Worm (Caenorhabditis elegans) whole organism, L2 larva: ENCODE measurements around the gene F07E5.12.
"Not testable (repeated sequence)": the region's sequence is repeated elsewhere in the genome, so short reads cannot be mapped to it uniquely, and the experiment has no call there.

ENCODE experiments used
- ama-1 ChIP-seq: fragments of 150-350 bp; optimal IDR thresholded peaks from 2 replicates; lab custom pipeline; 2018; ENCODE audit warnings: inconsistent platforms
- ceh-16 ChIP-seq: fragments of 150-350 bp; optimal IDR thresholded peaks from 2 replicates; lab custom pipeline; 2014; ENCODE audit warnings: missing biosample characterization, missing genetic modification characterization
- dmd-4 ChIP-seq: sonication (generic microtip); optimal IDR thresholded peaks from 2 replicates; lab custom pipeline; 2017; ENCODE audit warnings: missing biosample characterization, missing genetic modification characterization
- egl-27 ChIP-seq: sonication (generic microtip); optimal IDR thresholded peaks from 3 replicates; lab custom pipeline; 2017; ENCODE audit warnings: missing biosample characterization, missing genetic modification reagents, missing genetic modification characterization
- lsy-2 ChIP-seq, 2 experiments: fragments of 150-350 bp in 1 of 2; sonication (generic microtip) in 1 of 2; optimal IDR thresholded peaks; 2 replicates each; lab custom pipeline; 2014 to 2017; ENCODE audit warnings: missing biosample characterization in 2 of 2, missing genetic modification characterization in 2 of 2
- mdl-1 ChIP-seq, 2 experiments: fragments of 150-350 bp in 1 of 2; sonication (generic microtip) in 1 of 2; optimal IDR thresholded peaks; 2 replicates each; lab custom pipeline; 2017; ENCODE audit warnings: missing biosample characterization in 2 of 2, missing genetic modification characterization in 2 of 2
- nhr-11 ChIP-seq: fragments of 150-350 bp; optimal IDR thresholded peaks from 2 replicates; lab custom pipeline; 2014; ENCODE audit warnings: missing biosample characterization, missing genetic modification characterization
- nhr-129 ChIP-seq: fragments of 150-350 bp; optimal IDR thresholded peaks from 2 replicates; lab custom pipeline; 2014; ENCODE audit warnings: missing biosample characterization, missing genetic modification characterization
- nhr-77 ChIP-seq: fragments of 150-350 bp; optimal IDR thresholded peaks from 2 replicates; lab custom pipeline; 2014; ENCODE audit warnings: missing biosample characterization, missing genetic modification characterization
- unc-62 ChIP-seq: fragments of 150-350 bp; optimal IDR thresholded peaks from 2 replicates; lab custom pipeline; 2014; ENCODE audit warnings: missing biosample characterization, missing genetic modification reagents, missing genetic modification characterization
- zag-1 ChIP-seq: fragments of 150-350 bp; optimal IDR thresholded peaks from 2 replicates; lab custom pipeline; 2014; ENCODE audit warnings: missing biosample characterization, missing genetic modification characterization

ce11 chrII:2046556-2046955 is 21.2 kb upstream of the F07E5.12 start, which contains the start of gene math-1:
- TF ChIP-seq nhr-77 (tag; lab: Kevin White, UChicago); ceh-16 (tag; lab: Kevin White, UChicago); nhr-11 (tag; lab: Kevin White, UChicago); egl-27 (tag; lab: Kevin White, UChicago); unc-62 (GFP tag; lab: Kevin White, UChicago); lsy-2 (tag; optimal IDR thresholded peaks at IDR 0.05; lab: Kevin White, UChicago); ama-1 (lab: Kevin White, UChicago); nhr-129 (tag; lab: Kevin White, UChicago); zag-1 (tag; lab: Kevin White, UChicago); mdl-1 (tag; optimal IDR thresholded peaks at IDR 0.05; lab: Kevin White, UChicago); dmd-4 (tag; lab: Kevin White, UChicago): not testable (repeated sequence)
